Fruit fly (Drosophila melanogaster): ENCODE results near the gene BBS5.

dm6 chr3R:4811936-4812534 lies 4.1 kb upstream of the BBS5 start, which contains the start of the genes Hus1-like and ctrip:
- TF ChIP-seq CG10209 (GFP tag; optimal IDR thresholded peaks at IDR 0.05) (no peak), sob (GFP tag; IDR thresholded peaks at IDR 0.05) (no peak), wor (GFP tag; IDR thresholded peaks at IDR 0.05) (no peak), CG14441 (GFP tag; IDR thresholded peaks at IDR 0.05) (0 out of 2 replicates have a peak, but pooled peaks have one; percentile 5), CG31388 (GFP tag; optimal IDR thresholded peaks at IDR 0.05) (no peak), CG3838 (GFP tag; optimal IDR thresholded peaks at IDR 0.05) (no peak), CG9215 (GFP tag; IDR thresholded peaks at IDR 0.05) (no peak), CG30403 (GFP tag; optimal IDR thresholded peaks at IDR 0.05) (no peak), CG8281 (tag; optimal IDR thresholded peaks at IDR 0.05) (no peak), usp (GFP tag; optimal IDR thresholded peaks at IDR 0.05) (no peak), ewg (GFP tag; optimal IDR thresholded peaks at IDR 0.05) (no peak), fu2 (GFP tag; optimal IDR thresholded peaks at IDR 0.05) (no peak), CG3995 (GFP tag; optimal IDR thresholded peaks at IDR 0.05) (peak; percentile 54)
